Worm (Caenorhabditis elegans) whole organism, L1 larva: Measurements from ENCODE around the gene ugt-10.
A peak's percentile ranks its signal among the peaks of the same experiment; 100 is the strongest.

Source experiments
- aha-1 ChIP-seq: fragments of 150-350 bp; optimal IDR thresholded peaks from 2 replicates; lab custom pipeline; 2014; ENCODE audit warnings: missing biosample characterization, missing genetic modification characterization
- alr-1 ChIP-seq: fragments of 200-800 bp; sonication (Bioruptor generic); optimal IDR thresholded peaks from 2 replicates; lab custom pipeline; 2018; ENCODE audit warnings: borderline replicate concordance, mild to moderate bottlenecking, missing genetic modification characterization, missing compliant biosample characterization
- ama-1 ChIP-seq: fragments of 150-350 bp; optimal IDR thresholded peaks from 2 replicates; lab custom pipeline; 2014
- blmp-1 ChIP-seq: fragments of 150-350 bp; optimal IDR thresholded peaks from 2 replicates; lab custom pipeline; 2014; ENCODE audit warnings: missing biosample characterization, missing genetic modification characterization
- ceh-82 ChIP-seq, 3 experiments: fragments of 150-350 bp in 1 of 3; sonication (generic microtip) in 2 of 3; optimal IDR thresholded peaks; 2 replicates each; lab custom pipeline; 2014 to 2017; ENCODE audit warnings: missing biosample characterization in 3 of 3, missing genetic modification characterization in 3 of 3
- ceh-88 ChIP-seq: fragments of 200-800 bp; sonication (Bioruptor generic); IDR thresholded peaks from 2 replicates; pipeline ENCODE4 v1.3.6; 2022; ENCODE audit warnings: missing genetic modification characterization, missing compliant biosample characterization
- ceh-90 ChIP-seq: sonication (generic microtip); optimal IDR thresholded peaks from 2 replicates; lab custom pipeline; 2016; ENCODE audit warnings: missing genetic modification characterization, missing compliant biosample characterization
- dpl-1 ChIP-seq, 3 experiments: fragments of 150-350 bp in 2 of 3; sonication (generic microtip) in 1 of 3; optimal IDR thresholded peaks; 2 replicates each; lab custom pipeline; 2014 to 2017; ENCODE audit warnings: missing biosample characterization in 3 of 3, missing genetic modification characterization in 3 of 3, missing genetic modification reagents in 3 of 3
- egl-13 ChIP-seq: sonication (generic microtip); optimal IDR thresholded peaks from 2 replicates; lab custom pipeline; 2016; ENCODE audit warnings: missing genotype, missing genetic modification reagents, missing genetic modification characterization, missing compliant biosample characterization
- egl-27 ChIP-seq, 2 experiments: fragments of 150-350 bp in 1 of 2; sonication (generic microtip); optimal IDR thresholded peaks; 3 replicates each; lab custom pipeline; 2017 to 2018; ENCODE audit warnings: missing biosample characterization in 2 of 2, missing genetic modification characterization in 2 of 2, missing genetic modification reagents in 2 of 2
- elt-2 ChIP-seq: sonication (generic microtip); optimal IDR thresholded peaks from 2 replicates; lab custom pipeline; 2016; ENCODE audit warnings: missing genetic modification characterization, mild to moderate bottlenecking, inconsistent platforms, missing compliant biosample characterization, missing genetic modification reagents
- elt-3 ChIP-seq, 6 experiments: fragments of 150-350 bp in 1 of 6; sonication (generic microtip); optimal IDR thresholded peaks; 2 replicates each; lab custom pipeline; 2017 to 2018; ENCODE audit warnings: missing biosample characterization in 6 of 6, missing genetic modification characterization in 6 of 6, inconsistent platforms in 1 of 6
- ets-5 ChIP-seq: fragments of 200-800 bp; sonication (Bioruptor generic); IDR thresholded peaks from 2 replicates; pipeline ENCODE4 v1.3.6; 2022; ENCODE audit warnings: missing genetic modification characterization, missing compliant biosample characterization
- grh-1 ChIP-seq: fragments of 200-800 bp; sonication (Bioruptor generic); IDR thresholded peaks from 2 replicates; pipeline ENCODE4 v1.3.6; 2022; ENCODE audit warnings: missing genetic modification reagents, missing genetic modification characterization, missing compliant biosample characterization
- hlh-4 ChIP-seq: sonication (generic microtip); optimal IDR thresholded peaks from 2 replicates; lab custom pipeline; 2016; ENCODE audit warnings: mild to moderate bottlenecking, missing genetic modification characterization, missing compliant biosample characterization
- irx-1 ChIP-seq: sonication (generic microtip); optimal IDR thresholded peaks from 2 replicates; lab custom pipeline; 2016; ENCODE audit warnings: missing genetic modification characterization, missing compliant biosample characterization
- lin-14 ChIP-seq: fragments of 200-800 bp; sonication (Bioruptor generic); optimal IDR thresholded peaks from 2 replicates; lab custom pipeline; 2018; ENCODE audit warnings: mild to moderate bottlenecking, missing genetic modification characterization, moderate library complexity, missing compliant biosample characterization
- lin-15B ChIP-seq: fragments of 150-350 bp; sonication (generic microtip); optimal IDR thresholded peaks from 3 replicates; lab custom pipeline; 2014; ENCODE audit warnings: missing biosample characterization, missing genetic modification characterization
- lin-35 ChIP-seq, 2 experiments: fragments of 150-350 bp; optimal IDR thresholded peaks; 2 replicates each; lab custom pipeline; 2014; ENCODE audit warnings: missing biosample characterization in 2 of 2, missing genetic modification characterization in 2 of 2, missing genetic modification reagents in 2 of 2
- lir-3 ChIP-seq: sonication (generic microtip); optimal IDR thresholded peaks from 2 replicates; lab custom pipeline; 2016; ENCODE audit warnings: mild to moderate bottlenecking, missing genetic modification characterization, moderate library complexity, missing compliant biosample characterization; ENCODE audit not compliant: poor library complexity
- lsy-2 ChIP-seq, 2 experiments: fragments of 150-350 bp; optimal IDR thresholded peaks; 2 replicates each; lab custom pipeline; 2014; ENCODE audit warnings: missing biosample characterization in 2 of 2, missing genetic modification characterization in 2 of 2
- mab-9 ChIP-seq: fragments of 200-800 bp; sonication (Bioruptor generic); IDR thresholded peaks from 2 replicates; pipeline ENCODE4 v1.3.6; 2022; ENCODE audit warnings: missing genetic modification reagents, missing genetic modification characterization, missing compliant biosample characterization
- mef-2 ChIP-seq: fragments of 150-350 bp; optimal IDR thresholded peaks from 2 replicates; lab custom pipeline; 2014; ENCODE audit warnings: missing biosample characterization, missing genetic modification characterization
- mep-1 ChIP-seq: fragments of 150-350 bp; optimal IDR thresholded peaks from 2 replicates; lab custom pipeline; 2014; ENCODE audit warnings: missing biosample characterization, missing genetic modification characterization
- nhr-12 ChIP-seq: sonication (generic microtip); optimal IDR thresholded peaks from 2 replicates; lab custom pipeline; 2017; ENCODE audit warnings: missing biosample characterization, missing genetic modification characterization
- nhr-19 ChIP-seq: fragments of 200-800 bp; sonication (Bioruptor generic); conservative IDR thresholded peaks from 2 replicates; pipeline ENCODE4 v1.3.6; 2022; ENCODE audit warnings: missing genetic modification characterization, missing compliant biosample characterization
- nhr-20 ChIP-seq: sonication (generic microtip); optimal IDR thresholded peaks from 2 replicates; lab custom pipeline; 2016; ENCODE audit warnings: mild to moderate bottlenecking, missing genetic modification characterization, missing compliant biosample characterization
- nhr-28 ChIP-seq: fragments of 150-350 bp; optimal IDR thresholded peaks from 2 replicates; lab custom pipeline; 2014; ENCODE audit warnings: missing biosample characterization, missing genetic modification characterization
- nhr-47 ChIP-seq: sonication (generic microtip); optimal IDR thresholded peaks from 2 replicates; lab custom pipeline; 2016; ENCODE audit warnings: mild to moderate bottlenecking, missing genetic modification characterization, moderate library complexity, missing compliant biosample characterization
- nhr-71 ChIP-seq: sonication (generic microtip); optimal IDR thresholded peaks from 2 replicates; lab custom pipeline; 2016; ENCODE audit warnings: mild to moderate bottlenecking, missing genetic modification characterization, moderate library complexity, missing compliant biosample characterization
- nhr-77 ChIP-seq: fragments of 150-350 bp; optimal IDR thresholded peaks from 2 replicates; lab custom pipeline; 2014; ENCODE audit warnings: missing biosample characterization, missing genetic modification characterization
- nhr-90 ChIP-seq: sonication (generic microtip); optimal IDR thresholded peaks from 2 replicates; lab custom pipeline; 2016; ENCODE audit warnings: mild to moderate bottlenecking, missing genetic modification characterization, missing compliant biosample characterization; ENCODE audit not compliant: poor library complexity
- pqm-1 ChIP-seq: sonication (generic microtip); optimal IDR thresholded peaks from 3 replicates; lab custom pipeline; 2017; ENCODE audit warnings: missing biosample characterization, missing genetic modification characterization
- skn-1 ChIP-seq: fragments of 150-350 bp; optimal IDR thresholded peaks from 2 replicates; lab custom pipeline; 2014; ENCODE audit warnings: missing biosample characterization, missing genetic modification characterization
- snu-23 ChIP-seq: sonication (generic microtip); optimal IDR thresholded peaks from 2 replicates; lab custom pipeline; 2016; ENCODE audit warnings: missing genetic modification characterization, missing compliant biosample characterization
- sox-4 ChIP-seq: sonication (generic microtip); optimal IDR thresholded peaks from 2 replicates; lab custom pipeline; 2016; ENCODE audit warnings: missing genetic modification characterization, missing compliant biosample characterization
- sptf-1 ChIP-seq: fragments of 150-350 bp; optimal IDR thresholded peaks from 2 replicates; lab custom pipeline; 2014; ENCODE audit warnings: missing biosample characterization, missing genetic modification characterization
- swsn-7 ChIP-seq: sonication (generic microtip); optimal IDR thresholded peaks from 2 replicates; lab custom pipeline; 2016; ENCODE audit warnings: missing genetic modification characterization, missing compliant biosample characterization
- tbx-2 ChIP-seq: sonication (generic microtip); optimal IDR thresholded peaks from 2 replicates; lab custom pipeline; 2016; ENCODE audit warnings: missing genetic modification characterization, missing compliant biosample characterization
- tlp-1 ChIP-seq: fragments of 150-350 bp; optimal IDR thresholded peaks from 2 replicates; lab custom pipeline; 2014; ENCODE audit warnings: missing biosample characterization, missing genetic modification characterization
- unc-86 ChIP-seq: sonication (generic microtip); optimal IDR thresholded peaks from 2 replicates; lab custom pipeline; 2016; ENCODE audit warnings: missing genetic modification characterization, missing compliant biosample characterization
- unc-98 ChIP-seq: fragments of 200-800 bp; sonication (Bioruptor generic); IDR thresholded peaks from 2 replicates; pipeline ENCODE4 v1.3.6; 2022; ENCODE audit warnings: missing genetic modification characterization, missing compliant biosample characterization
- zag-1 ChIP-seq: fragments of 150-350 bp; optimal IDR thresholded peaks from 2 replicates; lab custom pipeline; 2014; ENCODE audit warnings: missing biosample characterization, missing genetic modification characterization
- zip-4 ChIP-seq: fragments of 200-800 bp; sonication (Bioruptor generic); optimal IDR thresholded peaks from 2 replicates; lab custom pipeline; 2018; ENCODE audit warnings: mild to moderate bottlenecking, missing genetic modification characterization, moderate library complexity, missing compliant biosample characterization
- ztf-4 ChIP-seq: fragments of 150-350 bp; optimal IDR thresholded peaks from 2 replicates; lab custom pipeline; 2014; ENCODE audit warnings: missing biosample characterization, missing genetic modification characterization

ugt-10 gene

DNA sequence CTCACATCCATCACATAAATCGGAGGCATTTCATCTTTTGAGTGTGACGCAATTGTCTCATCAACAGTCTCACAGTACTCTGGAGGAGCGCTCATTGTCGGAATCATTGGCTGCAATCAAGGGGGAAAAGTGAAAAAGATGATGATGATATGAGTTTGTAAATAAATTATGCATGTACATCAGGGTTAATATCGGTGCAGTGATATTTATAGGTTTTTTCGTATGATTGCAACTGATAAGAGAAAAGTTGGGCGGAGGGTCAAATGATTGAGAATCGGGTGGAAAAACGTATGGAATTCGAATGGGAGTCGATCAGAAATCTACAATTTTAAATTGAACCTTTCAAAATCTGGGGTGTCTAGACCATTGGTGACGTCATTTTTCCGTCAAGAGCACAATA lies 15.0 kb upstream of the ugt-10 start, which contains the start of gene H23N18.6:
Gene H23N18.6, minus strand, starts transcription at position 201 of the 400 bp plus-strand sequence.
- TF ChIP-seq grh-1 (GFP tag; lab: Robert Waterston, UW) (no peak), elt-2 (tag; lab: Kevin White, UChicago) (peak; percentile 75), tlp-1 (tag; lab: Kevin White, UChicago) (peak; percentile 38)

DNA sequence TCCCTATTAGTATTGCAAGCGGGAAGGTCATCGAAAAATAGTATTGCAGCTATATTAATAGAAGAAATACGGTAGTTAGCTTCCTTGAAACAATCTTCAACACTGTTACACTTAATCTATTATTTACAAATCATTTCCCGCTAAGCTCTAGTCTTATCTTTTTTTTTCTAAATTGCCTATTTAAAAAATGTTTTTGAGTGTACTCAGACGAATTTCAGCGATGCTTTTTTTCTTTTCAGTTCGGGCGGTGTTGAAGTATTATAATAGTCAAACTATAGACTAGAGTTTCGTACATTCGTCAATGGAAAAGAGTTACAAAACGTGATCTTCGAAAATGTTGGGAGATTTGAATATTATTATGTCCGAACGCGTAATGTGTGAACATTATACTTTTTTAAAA lies 13.9 kb upstream of the ugt-10 start:
- no peak for TF ChIP-seq mab-9 (GFP tag; lab: Robert Waterston, UW)
- no peak for TF ChIP-seq blmp-1 (tag; lab: Kevin White, UChicago)
- no peak for TF ChIP-seq alr-1 (tag; lab: Kevin White, UChicago)
- no peak for TF ChIP-seq grh-1 (GFP tag; lab: Robert Waterston, UW)
- TF ChIP-seq lir-3, result no peak

DNA sequence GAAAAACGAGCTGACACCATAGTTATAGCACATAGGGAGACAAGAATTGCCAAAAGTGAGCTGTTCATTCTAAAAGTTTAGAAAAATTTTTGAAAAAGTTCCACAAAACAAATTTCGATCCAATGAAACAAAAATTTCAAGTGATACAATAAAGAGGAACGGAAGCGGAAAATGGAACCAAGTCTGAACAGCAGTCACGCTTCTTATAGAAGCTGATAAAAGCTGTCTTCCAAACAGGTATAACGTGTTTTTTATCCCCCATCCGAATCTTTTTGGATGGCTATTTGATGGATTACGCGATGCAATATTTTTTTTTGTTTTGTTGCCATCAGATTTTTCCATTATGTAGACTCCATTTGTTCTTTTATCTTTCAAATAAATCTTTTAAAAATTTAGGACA lies 12.4 kb upstream of the ugt-10 start, which contains the start of gene H23N18.5:
Gene H23N18.5, minus strand, starts transcription at position 69 of the 400 bp plus-strand sequence.
- no peak for TF ChIP-seq ceh-82 (tag; optimal IDR thresholded peaks at IDR 0.05; lab: Kevin White, UChicago)
- TF ChIP-seq lsy-2 (tag; optimal IDR thresholded peaks at IDR 0.05; lab: Kevin White, UChicago), result no peak
- TF ChIP-seq ets-5 (GFP tag; lab: Robert Waterston, UW), result no peak
- TF ChIP-seq unc-98 (GFP tag; lab: Robert Waterston, UW), result no peak
- no peak for TF ChIP-seq ceh-88 (GFP tag; lab: Robert Waterston, UW)
- TF ChIP-seq hlh-4 (tag; lab: Kevin White, UChicago), result no peak
- no peak for TF ChIP-seq lin-35 (GFP tag; optimal IDR thresholded peaks at IDR 0.05; lab: Kevin White, UChicago)
- TF ChIP-seq nhr-77 (tag; lab: Kevin White, UChicago), result no peak
- TF ChIP-seq ztf-4 (tag; lab: Kevin White, UChicago), result peak; percentile 10
- no peak for TF ChIP-seq dpl-1 (GFP tag; optimal IDR thresholded peaks at IDR 0.05; lab: Kevin White, UChicago)
- no peak for TF ChIP-seq tbx-2 (tag; lab: Kevin White, UChicago)
- no peak for TF ChIP-seq irx-1 (tag; lab: Kevin White, UChicago)
- peak; percentile 10 for TF ChIP-seq blmp-1 (tag; lab: Kevin White, UChicago)
- TF ChIP-seq nhr-28 (tag; lab: Kevin White, UChicago), result no peak
- TF ChIP-seq pqm-1 (tag; lab: Kevin White, UChicago), result no peak
- TF ChIP-seq nhr-90, result no peak
- TF ChIP-seq egl-27 (tag; optimal IDR thresholded peaks at IDR 0.05; lab: Kevin White, UChicago), result no peak

DNA sequence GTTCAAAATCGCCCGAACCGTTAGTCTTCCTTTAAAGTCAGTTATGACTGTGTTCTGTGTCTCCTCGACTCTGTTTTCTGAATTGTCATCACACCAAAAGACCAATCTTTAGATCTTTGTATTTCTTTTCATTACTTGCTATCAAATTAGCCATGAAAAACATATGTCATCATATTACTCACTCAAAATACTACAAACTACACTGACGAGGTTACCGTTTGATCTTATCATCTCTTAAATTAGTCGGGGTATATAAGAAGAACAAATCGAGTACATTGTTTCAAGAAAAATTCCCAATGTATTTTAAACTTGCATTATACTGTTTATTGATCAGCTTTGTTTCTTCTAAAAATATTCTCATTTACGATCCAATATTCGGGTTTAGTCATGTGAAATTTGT lies 8.7 kb upstream of the ugt-10 start, which contains the start of gene ugt-13:
Gene ugt-13, plus strand, starts transcription at position 294 of the 400 bp plus-strand sequence.
- TF ChIP-seq lir-3 (no peak), elt-2 (tag; lab: Kevin White, UChicago) (no peak), snu-23 (peak; percentile 48), nhr-47 (tag; lab: Kevin White, UChicago) (no peak), unc-86 (tag; lab: Kevin White, UChicago) (no peak), mef-2 (tag; lab: Kevin White, UChicago) (no peak), skn-1 (tag; lab: Kevin White, UChicago) (peak; percentile 52), zag-1 (tag; lab: Kevin White, UChicago) (no peak), nhr-71 (tag; lab: Kevin White, UChicago) (peak; percentile 66), hlh-4 (tag; lab: Kevin White, UChicago) (no peak), ama-1 (lab: Kevin White, UChicago) (no peak), ceh-90 (no peak), mep-1 (tag; lab: Kevin White, UChicago) (no peak), egl-27 (tag; optimal IDR thresholded peaks at IDR 0.05; lab: Kevin White, UChicago) (no peak), ztf-4 (tag; lab: Kevin White, UChicago) (no peak), ceh-88 (GFP tag; lab: Robert Waterston, UW) (no peak), lin-14 (peak; percentile 41), ceh-82 (tag; optimal IDR thresholded peaks at IDR 0.05; lab: Kevin White, UChicago) (no peak), egl-13 (tag; lab: Kevin White, UChicago) (no peak), nhr-28 (tag; lab: Kevin White, UChicago) (peak; percentile 23), elt-3 (tag; optimal IDR thresholded peaks at IDR 0.05; lab: Kevin White, UChicago) (peak in 4 of 6 experiments; percentile 30 to 69 (median 49)), nhr-12 (tag; lab: Kevin White, UChicago) (no peak), aha-1 (tag; lab: Kevin White, UChicago) (no peak), sox-4 (no peak), nhr-20 (peak; percentile 86), nhr-19 (GFP tag; lab: Robert Waterston, UW) (no peak), nhr-90 (peak; percentile 35), swsn-7 (tag; lab: Kevin White, UChicago) (no peak), zip-4 (GFP tag; lab: Kevin White, UChicago) (no peak), sptf-1 (tag; lab: Kevin White, UChicago) (no peak), irx-1 (tag; lab: Kevin White, UChicago) (no peak), lin-15B (tag; lab: Kevin White, UChicago) (no peak)
